Comparison of ENCODE assay signal across 3 fruit fly cellular contexts in genomic region chr3R:28297513-28297912, dm6.
TF ChIP-seq lines count a peak whose summit lies in the region.

No protein-coding gene starts in this region.

- TF ChIP-seq CTCF in whole organism, embryonic (GFP tag; optimal IDR thresholded peaks at IDR 0.05; lab: Kevin White, UChicago) = no peak

TF ChIP-seq in whole organism, embryonic, 481 proteins besides CTCF, POLR2A, EP300 and RAD21 (continues in another document):
- TF ChIP-seq Adf1 (GFP tag; IDR thresholded peaks at IDR 0.05; lab: Robert Waterston, UW) (no peak), CG13894 (tag; optimal IDR thresholded peaks at IDR 0.05; lab: Kevin White, UChicago) (no peak), CG18599 (GFP tag; optimal IDR thresholded peaks at IDR 0.05; lab: Kevin White, UChicago) (peak; percentile 74), bcd (GFP tag; optimal IDR thresholded peaks at IDR 0.05; lab: Kevin White, UChicago) (peak; percentile 6), sens-2 (GFP tag; IDR thresholded peaks at IDR 0.05; lab: Robert Waterston, UW) (no peak), sens (GFP tag; lab: Kevin White, UChicago) (peak; percentile 69), CG6689 (GFP tag; IDR thresholded peaks at IDR 0.05; lab: Robert Waterston, UW) (0 out of 2 replicates have a peak, but pooled peaks have one; percentile 43), CG1603 (tag; optimal IDR thresholded peaks at IDR 0.05; lab: Kevin White, UChicago) (peak; percentile 27), CG12769 (tag; optimal IDR thresholded peaks at IDR 0.05; lab: Kevin White, UChicago) (peak; percentile 70), luna (GFP tag; optimal IDR thresholded peaks at IDR 0.05; lab: Kevin White, UChicago) (no peak), slbo (GFP tag; IDR thresholded peaks at IDR 0.05; lab: Robert Waterston, UW) (peak; percentile 52), row (GFP tag; IDR thresholded peaks at IDR 0.05; lab: Robert Waterston, UW) (peak; percentile 53; the same call in 1 of the 3 replicates), ab (GFP tag; optimal IDR thresholded peaks at IDR 0.05; lab: Kevin White, UChicago) (no peak), trh (GFP tag; optimal IDR thresholded peaks at IDR 0.05; lab: Kevin White, UChicago) (no peak), CG32532 (GFP tag; IDR thresholded peaks at IDR 0.05; lab: Robert Waterston, UW) (peak; percentile 52; the same call in 1 of the 2 replicates), Hand (GFP tag; optimal IDR thresholded peaks at IDR 0.05; lab: Kevin White, UChicago) (peak; percentile 16), CG34224 (GFP tag; IDR thresholded peaks at IDR 0.05; lab: Robert Waterston, UW; ENCODE audit: partially characterized antibody) (no peak), CG4360 (GFP tag; IDR thresholded peaks at IDR 0.05; lab: Robert Waterston, UW) (no peak), ind (GFP tag; optimal IDR thresholded peaks at IDR 0.05; lab: Kevin White, UChicago) (peak; percentile 4), CG3407 (GFP tag; optimal IDR thresholded peaks at IDR 0.05; lab: Kevin White, UChicago) (no peak), HHEX (GFP tag; optimal IDR thresholded peaks at IDR 0.05; lab: Kevin White, UChicago) (peak; percentile 20), NfI (GFP tag; optimal IDR thresholded peaks at IDR 0.05; lab: Kevin White, UChicago) (peak; percentile 6), Atf6 (GFP tag; IDR thresholded peaks at IDR 0.05; lab: Robert Waterston, UW) (peak; percentile 50; the same call in 1 of the 2 replicates), Rfx (GFP tag; IDR thresholded peaks at IDR 0.05; lab: Robert Waterston, UW) (peak; percentile 49), Hmx (GFP tag; optimal IDR thresholded peaks at IDR 0.05; lab: Kevin White, UChicago) (no peak), CG10267 (tag; optimal IDR thresholded peaks at IDR 0.05; lab: Kevin White, UChicago) (no peak), CG11696 (GFP tag; IDR thresholded peaks at IDR 0.05; lab: Robert Waterston, UW) (0 out of 2 replicates have a peak, but pooled peaks have one; percentile 22), H2.0 (GFP tag; IDR thresholded peaks at IDR 0.05; lab: Robert Waterston, UW) (0 out of 2 replicates have a peak, but pooled peaks have one; percentile 9), fru (optimal IDR thresholded peaks at IDR 0.05; lab: Kevin White, UChicago) (no peak), CG7556 (GFP tag; optimal IDR thresholded peaks at IDR 0.05; lab: Kevin White, UChicago) (peak; percentile 23)

TF ChIP-seq in whole organism, prepupa, 60 proteins besides CTCF, POLR2A, EP300 and RAD21:
- TF ChIP-seq CG6276 (GFP tag; optimal IDR thresholded peaks at IDR 0.05; lab: Kevin White, UChicago) (no peak), spab (GFP tag; optimal IDR thresholded peaks at IDR 0.05; lab: Kevin White, UChicago) (no peak), eg (GFP tag; IDR thresholded peaks at IDR 0.05; lab: Robert Waterston, UW) (0 out of 3 replicates have a peak, but pooled peaks have one; percentile 20), CG6163 (GFP tag; IDR thresholded peaks at IDR 0.05; lab: Robert Waterston, UW) (0 out of 3 replicates have a peak, but pooled peaks have one; percentile 39), Eip78C (GFP tag; lab: Kevin White, UChicago) (peak; percentile 51), svp (GFP tag; lab: Kevin White, UChicago) (peak; percentile 37), Hr39 (GFP tag; optimal IDR thresholded peaks at IDR 0.05; lab: Kevin White, UChicago) (peak; percentile 6), topi (GFP tag; optimal IDR thresholded peaks at IDR 0.05; lab: Kevin White, UChicago) (no peak), CG32006 (GFP tag; optimal IDR thresholded peaks at IDR 0.05; lab: Kevin White, UChicago) (peak; percentile 22)

TF ChIP-seq in whole organism, pupa, 21 proteins besides CTCF, POLR2A, EP300 and RAD21:
- TF ChIP-seq Pif1B (GFP tag; optimal IDR thresholded peaks at IDR 0.05; lab: Kevin White, UChicago) (no peak), CG15710 (tag; optimal IDR thresholded peaks at IDR 0.05; lab: Kevin White, UChicago) (no peak), CG8159 (tag; optimal IDR thresholded peaks at IDR 0.05; lab: Kevin White, UChicago) (peak; percentile 4), fd96Ca (GFP tag; IDR thresholded peaks at IDR 0.05; lab: Robert Waterston, UW) (no peak)

Comparison
In these comparisons a context has a peak if more than half of its experiments do, and no peak if none do; other contexts are left out.
1. Of the 7 proteins assayed by ChIP-seq in both whole organism, embryonic and whole organism, prepupa: peak only in whole organism, embryonic: none; only in whole organism, prepupa: Hr39; in both: none; in neither: 6.